Fruit fly (Drosophila melanogaster) S2 (cell line): ENCODE results near the gene Gba1a.

ENCODE experiments used
- CG8478 ChIP-seq: fragments of >200 bp; optimal IDR thresholded peaks from 2 replicates; lab custom pipeline; 2018
- CTCF ChIP-seq, 2 experiments: fragments of >200 bp; optimal IDR thresholded peaks; 2 replicates each; lab custom pipeline; 2018

DNA sequence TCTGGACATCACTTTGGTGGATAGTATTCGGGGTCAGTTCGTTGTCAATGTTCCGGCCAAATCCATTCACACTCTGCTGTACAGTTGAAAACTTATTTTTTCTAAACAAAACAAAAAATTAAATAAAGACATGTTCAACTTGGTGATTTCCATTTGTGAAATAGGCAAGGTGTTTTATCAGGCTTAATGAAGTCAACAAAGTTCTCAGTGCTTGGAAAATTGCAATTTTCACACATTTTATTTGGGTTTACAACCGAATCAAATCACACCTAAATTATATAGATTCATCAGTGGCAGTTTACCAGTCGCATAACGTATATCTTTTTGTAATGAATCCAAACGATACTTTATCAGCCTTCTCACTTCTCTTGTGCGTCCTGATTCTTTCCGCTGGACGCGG is 2.0 kb downstream of the Gba1a start, which contains the start of gene Qsox4:
- TF ChIP-seq CG8478 (lab: Kevin White, UChicago) (no peak), CTCF (optimal IDR thresholded peaks at IDR 0.05; lab: Kevin White, UChicago) (no peak)
